Worm (Caenorhabditis elegans) whole organism, L1 larva: ENCODE data around the gene ZK822.1.

Experiments
- C16A3.4 ChIP-seq: fragments of 150-350 bp; optimal IDR thresholded peaks from 2 replicates; lab custom pipeline; 2014; ENCODE audit warnings: missing biosample characterization, missing genetic modification characterization
- F16B12.6 ChIP-seq: fragments of 150-350 bp; optimal IDR thresholded peaks from 2 replicates; lab custom pipeline; 2014; ENCODE audit warnings: missing biosample characterization, missing genetic modification characterization
- aha-1 ChIP-seq: fragments of 150-350 bp; optimal IDR thresholded peaks from 2 replicates; lab custom pipeline; 2014; ENCODE audit warnings: missing biosample characterization, missing genetic modification characterization
- blmp-1 ChIP-seq: fragments of 150-350 bp; optimal IDR thresholded peaks from 2 replicates; lab custom pipeline; 2014; ENCODE audit warnings: missing biosample characterization, missing genetic modification characterization
- ceh-8 ChIP-seq: fragments of 200-800 bp; sonication (Bioruptor generic); optimal IDR thresholded peaks from 2 replicates; lab custom pipeline; 2018; ENCODE audit warnings: mild to moderate bottlenecking, missing genetic modification characterization, moderate library complexity, missing compliant biosample characterization
- ceh-90 ChIP-seq: sonication (generic microtip); optimal IDR thresholded peaks from 2 replicates; lab custom pipeline; 2016; ENCODE audit warnings: missing genetic modification characterization, missing compliant biosample characterization
- dpl-1 ChIP-seq, 3 experiments: fragments of 150-350 bp in 2 of 3; sonication (generic microtip) in 1 of 3; optimal IDR thresholded peaks; 2 replicates each; lab custom pipeline; 2014 to 2017; ENCODE audit warnings: missing biosample characterization in 3 of 3, missing genetic modification characterization in 3 of 3, missing genetic modification reagents in 3 of 3
- efl-1 ChIP-seq, 4 experiments: fragments of 150-350 bp; optimal IDR thresholded peaks in 3 of 4; peaks in 1 of 4; 1 replicate in 1 of 4; 2 replicates in 3 of 4; lab custom pipeline; 2014; ENCODE audit warnings: missing biosample characterization in 2 of 4, missing genetic modification characterization in 2 of 4, missing genetic modification reagents in 2 of 4
- egl-13 ChIP-seq: sonication (generic microtip); optimal IDR thresholded peaks from 2 replicates; lab custom pipeline; 2016; ENCODE audit warnings: missing genotype, missing genetic modification reagents, missing genetic modification characterization, missing compliant biosample characterization
- egl-27 ChIP-seq, 2 experiments: fragments of 150-350 bp in 1 of 2; sonication (generic microtip); optimal IDR thresholded peaks; 3 replicates each; lab custom pipeline; 2017 to 2018; ENCODE audit warnings: missing biosample characterization in 2 of 2, missing genetic modification characterization in 2 of 2, missing genetic modification reagents in 2 of 2
- elt-3 ChIP-seq, 6 experiments: fragments of 150-350 bp in 1 of 6; sonication (generic microtip); optimal IDR thresholded peaks; 2 replicates each; lab custom pipeline; 2017 to 2018; ENCODE audit warnings: missing biosample characterization in 6 of 6, missing genetic modification characterization in 6 of 6, inconsistent platforms in 1 of 6
- ets-5 ChIP-seq: fragments of 200-800 bp; sonication (Bioruptor generic); IDR thresholded peaks from 2 replicates; pipeline ENCODE4 v1.3.6; 2022; ENCODE audit warnings: missing genetic modification characterization, missing compliant biosample characterization
- fkh-10 ChIP-seq: sonication (generic microtip); optimal IDR thresholded peaks from 2 replicates; lab custom pipeline; 2017; ENCODE audit warnings: missing biosample characterization, missing genetic modification reagents, missing genetic modification characterization
- fkh-4 ChIP-seq: sonication (generic microtip); optimal IDR thresholded peaks from 2 replicates; lab custom pipeline; 2016; ENCODE audit warnings: missing compliant biosample characterization, missing genetic modification characterization, borderline replicate concordance
- fkh-8 ChIP-seq: sonication (generic microtip); optimal IDR thresholded peaks from 2 replicates; lab custom pipeline; 2016; ENCODE audit warnings: mild to moderate bottlenecking, missing genetic modification characterization, missing compliant biosample characterization
- grh-1 ChIP-seq: fragments of 200-800 bp; sonication (Bioruptor generic); IDR thresholded peaks from 2 replicates; pipeline ENCODE4 v1.3.6; 2022; ENCODE audit warnings: missing genetic modification reagents, missing genetic modification characterization, missing compliant biosample characterization
- hpl-2 ChIP-seq: fragments of 150-350 bp; optimal IDR thresholded peaks from 2 replicates; lab custom pipeline; 2014; ENCODE audit warnings: missing biosample characterization, missing genetic modification reagents, missing genetic modification characterization
- irx-1 ChIP-seq: sonication (generic microtip); optimal IDR thresholded peaks from 2 replicates; lab custom pipeline; 2016; ENCODE audit warnings: missing genetic modification characterization, missing compliant biosample characterization
- lin-14 ChIP-seq: fragments of 200-800 bp; sonication (Bioruptor generic); optimal IDR thresholded peaks from 2 replicates; lab custom pipeline; 2018; ENCODE audit warnings: mild to moderate bottlenecking, missing genetic modification characterization, moderate library complexity, missing compliant biosample characterization
- lir-3 ChIP-seq: sonication (generic microtip); optimal IDR thresholded peaks from 2 replicates; lab custom pipeline; 2016; ENCODE audit warnings: mild to moderate bottlenecking, missing genetic modification characterization, moderate library complexity, missing compliant biosample characterization; ENCODE audit not compliant: poor library complexity
- mdl-1 ChIP-seq, 2 experiments: fragments of 150-350 bp; optimal IDR thresholded peaks; 2 replicates each; lab custom pipeline; 2014 to 2017; ENCODE audit warnings: missing biosample characterization in 2 of 2, missing genetic modification characterization in 2 of 2, inconsistent platforms in 1 of 2
- mef-2 ChIP-seq: fragments of 150-350 bp; optimal IDR thresholded peaks from 2 replicates; lab custom pipeline; 2014; ENCODE audit warnings: missing biosample characterization, missing genetic modification characterization
- mep-1 ChIP-seq: fragments of 150-350 bp; optimal IDR thresholded peaks from 2 replicates; lab custom pipeline; 2014; ENCODE audit warnings: missing biosample characterization, missing genetic modification characterization
- nhr-11 ChIP-seq: fragments of 150-350 bp; optimal IDR thresholded peaks from 2 replicates; lab custom pipeline; 2014; ENCODE audit warnings: missing biosample characterization, missing genetic modification characterization
- nhr-12 ChIP-seq: sonication (generic microtip); optimal IDR thresholded peaks from 2 replicates; lab custom pipeline; 2017; ENCODE audit warnings: missing biosample characterization, missing genetic modification characterization
- nhr-19 ChIP-seq: fragments of 200-800 bp; sonication (Bioruptor generic); conservative IDR thresholded peaks from 2 replicates; pipeline ENCODE4 v1.3.6; 2022; ENCODE audit warnings: missing genetic modification characterization, missing compliant biosample characterization
- nhr-20 ChIP-seq: sonication (generic microtip); optimal IDR thresholded peaks from 2 replicates; lab custom pipeline; 2016; ENCODE audit warnings: mild to moderate bottlenecking, missing genetic modification characterization, missing compliant biosample characterization
- nhr-47 ChIP-seq: sonication (generic microtip); optimal IDR thresholded peaks from 2 replicates; lab custom pipeline; 2016; ENCODE audit warnings: mild to moderate bottlenecking, missing genetic modification characterization, moderate library complexity, missing compliant biosample characterization
- nhr-71 ChIP-seq: sonication (generic microtip); optimal IDR thresholded peaks from 2 replicates; lab custom pipeline; 2016; ENCODE audit warnings: mild to moderate bottlenecking, missing genetic modification characterization, moderate library complexity, missing compliant biosample characterization
- nhr-77 ChIP-seq: fragments of 150-350 bp; optimal IDR thresholded peaks from 2 replicates; lab custom pipeline; 2014; ENCODE audit warnings: missing biosample characterization, missing genetic modification characterization
- nhr-84 ChIP-seq: sonication (generic microtip); optimal IDR thresholded peaks from 2 replicates; lab custom pipeline; 2017; ENCODE audit warnings: missing biosample characterization, missing genetic modification characterization
- nhr-85 ChIP-seq: sonication (generic microtip); peaks from one replicate; lab custom pipeline; 2016; ENCODE audit warnings: missing genetic modification characterization, inconsistent platforms, missing compliant biosample characterization
- nhr-90 ChIP-seq: sonication (generic microtip); optimal IDR thresholded peaks from 2 replicates; lab custom pipeline; 2016; ENCODE audit warnings: mild to moderate bottlenecking, missing genetic modification characterization, missing compliant biosample characterization; ENCODE audit not compliant: poor library complexity
- pag-3 ChIP-seq: sonication (generic microtip); optimal IDR thresholded peaks from 2 replicates; lab custom pipeline; 2017; ENCODE audit warnings: missing genetic modification characterization, mild to moderate bottlenecking, missing compliant biosample characterization, antibody characterized with exemption, borderline replicate concordance; ENCODE audit not compliant: insufficient read depth
- pax-3 ChIP-seq: fragments of 200-800 bp; sonication (Bioruptor generic); optimal IDR thresholded peaks from 2 replicates; lab custom pipeline; 2018; ENCODE audit warnings: mild to moderate bottlenecking, missing genetic modification characterization, moderate library complexity, missing compliant biosample characterization
- pqm-1 ChIP-seq: sonication (generic microtip); optimal IDR thresholded peaks from 3 replicates; lab custom pipeline; 2017; ENCODE audit warnings: missing biosample characterization, missing genetic modification characterization
- rnt-1 ChIP-seq: sonication (generic microtip); optimal IDR thresholded peaks from 2 replicates; lab custom pipeline; 2016; ENCODE audit warnings: mild to moderate bottlenecking, missing genetic modification characterization, moderate library complexity, missing compliant biosample characterization
- skn-1 ChIP-seq: fragments of 150-350 bp; optimal IDR thresholded peaks from 2 replicates; lab custom pipeline; 2014; ENCODE audit warnings: missing biosample characterization, missing genetic modification characterization
- snu-23 ChIP-seq: sonication (generic microtip); optimal IDR thresholded peaks from 2 replicates; lab custom pipeline; 2016; ENCODE audit warnings: missing genetic modification characterization, missing compliant biosample characterization
- sptf-1 ChIP-seq: fragments of 150-350 bp; optimal IDR thresholded peaks from 2 replicates; lab custom pipeline; 2014; ENCODE audit warnings: missing biosample characterization, missing genetic modification characterization
- tbx-2 ChIP-seq: sonication (generic microtip); optimal IDR thresholded peaks from 2 replicates; lab custom pipeline; 2016; ENCODE audit warnings: missing genetic modification characterization, missing compliant biosample characterization
- unc-130 ChIP-seq: fragments of 150-350 bp; optimal IDR thresholded peaks from 2 replicates; lab custom pipeline; 2017; ENCODE audit warnings: missing biosample characterization, missing genetic modification characterization, inconsistent platforms
- vab-15 ChIP-seq: sonication (generic microtip); optimal IDR thresholded peaks from 2 replicates; lab custom pipeline; 2017; ENCODE audit warnings: missing genotype, mild to moderate bottlenecking, missing genetic modification characterization, missing compliant biosample characterization
- zip-4 ChIP-seq: fragments of 200-800 bp; sonication (Bioruptor generic); optimal IDR thresholded peaks from 2 replicates; lab custom pipeline; 2018; ENCODE audit warnings: mild to moderate bottlenecking, missing genetic modification characterization, moderate library complexity, missing compliant biosample characterization
- ztf-11 ChIP-seq, 2 experiments: sonication (generic microtip); optimal IDR thresholded peaks; 2 replicates each; lab custom pipeline; 2016 to 2017; ENCODE audit warnings: missing genetic modification characterization in 2 of 2, missing biosample characterization in 1 of 2, missing compliant biosample characterization in 1 of 2
- ztf-4 ChIP-seq: fragments of 150-350 bp; optimal IDR thresholded peaks from 2 replicates; lab custom pipeline; 2014; ENCODE audit warnings: missing biosample characterization, missing genetic modification characterization

The ZK822.1 gene

ce11 chrIV:11938554-11938953 is 16.6 kb upstream of the ZK822.1 start:
- TF ChIP-seq lin-14 (GFP tag; lab: Kevin White, UChicago), result no peak
- TF ChIP-seq nhr-20, result peak; percentile 62
- TF ChIP-seq nhr-12 (tag; lab: Kevin White, UChicago), result no peak
- TF ChIP-seq mef-2 (tag; lab: Kevin White, UChicago), result no peak
- TF ChIP-seq skn-1 (tag; lab: Kevin White, UChicago), result no peak
- no peak for TF ChIP-seq nhr-84 (tag; lab: Kevin White, UChicago)
- no peak for TF ChIP-seq egl-13
- peak; percentile 47 for TF ChIP-seq snu-23
- TF ChIP-seq nhr-77 (tag; lab: Kevin White, UChicago), result no peak
- peak; percentile 26 for TF ChIP-seq nhr-85 (tag; lab: Kevin White, UChicago)
- no peak for TF ChIP-seq pqm-1
- TF ChIP-seq rnt-1, result no peak
- TF ChIP-seq nhr-11 (tag; lab: Kevin White, UChicago), result no peak
- TF ChIP-seq ets-5 (GFP tag; lab: Robert Waterston, UW), result no peak
- no peak for TF ChIP-seq ztf-4 (tag; lab: Kevin White, UChicago)
- peak; percentile 82 for TF ChIP-seq nhr-71 (tag; lab: Kevin White, UChicago)
- no peak for TF ChIP-seq dpl-1 (GFP tag; optimal IDR thresholded peaks at IDR 0.05; lab: Kevin White, UChicago)
- TF ChIP-seq nhr-19 (GFP tag; lab: Robert Waterston, UW), result no peak
- TF ChIP-seq pag-3, result no peak
- no peak for TF ChIP-seq blmp-1 (tag; lab: Kevin White, UChicago)
- TF ChIP-seq C16A3.4 (tag; lab: Kevin White, UChicago), result no peak
- TF ChIP-seq grh-1, result no peak
- TF ChIP-seq lir-3 (tag; lab: Kevin White, UChicago), result no peak

ce11 chrIV:11937087-11937486 is 15.2 kb upstream of the ZK822.1 start, which contains the start of gene slc-5A12:
Gene slc-5A12, plus strand, starts transcription at chrIV:11937419.
- TF ChIP-seq hpl-2 (GFP tag; lab: Kevin White, UChicago) (no peak), nhr-20 (no peak), nhr-47 (no peak), pag-3 (no peak), mep-1 (tag; lab: Kevin White, UChicago) (no peak), tbx-2 (tag; lab: Kevin White, UChicago) (no peak), nhr-85 (tag; lab: Kevin White, UChicago) (peak; percentile 41), snu-23 (peak; percentile 20), zip-4 (GFP tag; lab: Kevin White, UChicago) (no peak), blmp-1 (tag; lab: Kevin White, UChicago) (peak; percentile 72), vab-15 (no peak), fkh-4 (no peak), fkh-8 (tag; lab: Kevin White, UChicago) (no peak), skn-1 (tag; lab: Kevin White, UChicago) (no peak), elt-3 (tag; optimal IDR thresholded peaks at IDR 0.05; lab: Kevin White, UChicago) (peak in 1 of 6 experiments; percentile 1), ceh-8 (GFP tag; lab: Kevin White, UChicago) (no peak)

ce11 chrIV:11930572-11930971 is 8.6 kb upstream of the ZK822.1 start, which contains the start of gene nhx-9:
Gene nhx-9, plus strand, starts transcription at chrIV:11930872.
- TF ChIP-seq aha-1, result no peak
- no peak for TF ChIP-seq F16B12.6
- TF ChIP-seq mdl-1 (tag; optimal IDR thresholded peaks at IDR 0.05; lab: Kevin White, UChicago), result no peak
- no peak for TF ChIP-seq nhr-90 (tag; lab: Kevin White, UChicago)
- no peak for TF ChIP-seq egl-27 (tag; optimal IDR thresholded peaks at IDR 0.05; lab: Kevin White, UChicago)
- TF ChIP-seq ztf-4 (tag; lab: Kevin White, UChicago), result no peak
- TF ChIP-seq ztf-11 (tag; optimal IDR thresholded peaks at IDR 0.05; lab: Kevin White, UChicago), result no peak
- TF ChIP-seq fkh-10, result no peak
- no peak for TF ChIP-seq efl-1 (optimal IDR thresholded peaks at IDR 0.05; lab: Kevin White, UChicago)
- no peak for TF ChIP-seq efl-1 (GFP tag; optimal IDR thresholded peaks at IDR 0.05 in 1 of 2; lab: Kevin White, UChicago)
- TF ChIP-seq pax-3, result no peak
- TF ChIP-seq ceh-90 (tag; lab: Kevin White, UChicago), result no peak
- TF ChIP-seq unc-130, result no peak
- TF ChIP-seq irx-1, result no peak
- TF ChIP-seq vab-15, result no peak
- TF ChIP-seq sptf-1, result no peak
- TF ChIP-seq nhr-47, result no peak
